Fruit fly (Drosophila melanogaster) whole organism, embryonic: ENCODE measurements around the gene CG9288.

Experiments used
- Antp ChIP-seq: fragments of 200-800 bp; sonication (Bioruptor generic); optimal IDR thresholded peaks from 3 replicates; lab custom pipeline; 2016; ENCODE audit warnings: missing biosample characterization, missing genetic modification characterization
- B-H1 ChIP-seq: fragments of 200-800 bp; sonication (Bioruptor generic); IDR thresholded peaks from 3 replicates; pipeline ENCODE4 v1.3.6; 2022; ENCODE audit warnings: missing biosample characterization, missing genetic modification characterization
- Blimp-1 ChIP-seq: fragments of 200-800 bp; sonication (Bioruptor generic); optimal IDR thresholded peaks from 3 replicates; lab custom pipeline; 2018; ENCODE audit warnings: missing biosample characterization, missing genetic modification characterization, mild to moderate bottlenecking, moderate library complexity, missing genetic modification reagents
- CG10274 ChIP-seq: fragments of 200-800 bp; sonication (Bioruptor generic); optimal IDR thresholded peaks from 3 replicates; lab custom pipeline; 2017; ENCODE audit warnings: missing biosample characterization, mild to moderate bottlenecking, missing genetic modification characterization
- CG11085 ChIP-seq: fragments of 200-800 bp; sonication (Bioruptor generic); IDR thresholded peaks from 2 replicates; pipeline ENCODE4 v1.3.6; 2022; ENCODE audit warnings: missing biosample characterization, missing genetic modification characterization
- CG13123 ChIP-seq: fragments of 200-800 bp; sonication (Bioruptor generic); optimal IDR thresholded peaks from 2 replicates; lab custom pipeline; 2016; ENCODE audit warnings: missing biosample characterization, missing genetic modification characterization
- CG14965 ChIP-seq: fragments of 200-800 bp; sonication (Bioruptor generic); optimal IDR thresholded peaks from 2 replicates; lab custom pipeline; 2016; ENCODE audit warnings: missing biosample characterization, missing genetic modification characterization, borderline replicate concordance
- CG15479 ChIP-seq: fragments of 200-800 bp; sonication (Bioruptor generic); optimal IDR thresholded peaks from 3 replicates; lab custom pipeline; 2019; ENCODE audit warnings: missing biosample characterization, mild to moderate bottlenecking, missing genetic modification characterization, moderate library complexity
- CG1647 ChIP-seq: fragments of 200-800 bp; sonication (Bioruptor generic); optimal IDR thresholded peaks from 3 replicates; lab custom pipeline; 2016; ENCODE audit warnings: missing biosample characterization, missing genetic modification characterization
- CG1832 ChIP-seq: fragments of 200-800 bp; sonication (Bioruptor generic); optimal IDR thresholded peaks from 2 replicates; lab custom pipeline; 2017; ENCODE audit warnings: missing biosample characterization, mild to moderate bottlenecking, missing genetic modification characterization, inconsistent platforms
- CG18764 ChIP-seq: fragments of 200-800 bp; sonication (Bioruptor generic); optimal IDR thresholded peaks from 3 replicates; lab custom pipeline; 2016; ENCODE audit warnings: missing biosample characterization, missing genetic modification characterization
- CG2129 ChIP-seq: fragments of 200-800 bp; sonication (Bioruptor generic); IDR thresholded peaks from 2 replicates; pipeline ENCODE4 v1.3.6; 2022; ENCODE audit warnings: missing biosample characterization, missing genetic modification characterization; ENCODE audit not compliant: partially characterized antibody
- CG2712 ChIP-seq: fragments of 200-800 bp; optimal IDR thresholded peaks from 3 replicates; lab custom pipeline; 2019; ENCODE audit warnings: missing biosample characterization, mild to moderate bottlenecking, missing genetic modification characterization, moderate library complexity
- CG3163 ChIP-seq: fragments of 200-800 bp; sonication (Bioruptor generic); optimal IDR thresholded peaks from 3 replicates; lab custom pipeline; 2016; ENCODE audit warnings: missing biosample characterization, missing genetic modification characterization
- CG4282 ChIP-seq: fragments of 200-800 bp; sonication (Bioruptor generic); optimal IDR thresholded peaks from 2 replicates; lab custom pipeline; 2016; ENCODE audit warnings: missing biosample characterization, missing genetic modification characterization
- CG4360 ChIP-seq: fragments of 200-800 bp; sonication (Bioruptor generic); IDR thresholded peaks from 2 replicates; pipeline ENCODE4 v1.3.6; 2022; ENCODE audit warnings: missing biosample characterization, missing genetic modification characterization
- CG4424 ChIP-seq: fragments of 200-800 bp; sonication (Bioruptor generic); optimal IDR thresholded peaks from 3 replicates; lab custom pipeline; 2016; ENCODE audit warnings: missing biosample characterization, missing genetic modification characterization
- CG4730 ChIP-seq: fragments of 200-800 bp; sonication (Bioruptor generic); IDR thresholded peaks from 2 replicates; pipeline ENCODE4 v1.3.6; 2022; ENCODE audit warnings: missing biosample characterization, missing genetic modification characterization
- CG4820 ChIP-seq: fragments of 200-800 bp; sonication (Bioruptor generic); optimal IDR thresholded peaks from 3 replicates; lab custom pipeline; 2016; ENCODE audit warnings: missing biosample characterization, missing genetic modification characterization
- CG7963 ChIP-seq: fragments of 200-800 bp; sonication (Bioruptor generic); IDR thresholded peaks from 3 replicates; pipeline ENCODE4 v1.3.6; 2022; ENCODE audit warnings: missing biosample characterization, missing genetic modification characterization; ENCODE audit not compliant: partially characterized antibody
- CG7987 ChIP-seq: fragments of 200-800 bp; sonication (Bioruptor generic); optimal IDR thresholded peaks from 2 replicates; lab custom pipeline; 2018; ENCODE audit warnings: missing biosample characterization, mild to moderate bottlenecking, missing genetic modification characterization, moderate library complexity
- CG8765 ChIP-seq: fragments of 200-800 bp; sonication (Bioruptor generic); IDR thresholded peaks from 2 replicates; pipeline ENCODE4 v1.3.6; 2022; ENCODE audit warnings: missing biosample characterization, missing genetic modification characterization
- CG8924 ChIP-seq: fragments of 200-800 bp; optimal IDR thresholded peaks from 3 replicates; lab custom pipeline; 2019; ENCODE audit warnings: missing biosample characterization, mild to moderate bottlenecking, missing genetic modification characterization, moderate library complexity
- CG9437 ChIP-seq: fragments of 200-800 bp; sonication (Bioruptor generic); optimal IDR thresholded peaks from 2 replicates; lab custom pipeline; 2018; ENCODE audit warnings: missing biosample characterization, mild to moderate bottlenecking, missing genetic modification characterization
- CoRest ChIP-seq: fragments of 200-800 bp; sonication (Bioruptor generic); optimal IDR thresholded peaks from 3 replicates; lab custom pipeline; 2018; ENCODE audit warnings: missing biosample characterization, mild to moderate bottlenecking, missing genetic modification characterization, moderate library complexity
- Dip2 ChIP-seq: fragments of 200-800 bp; sonication (Bioruptor generic); IDR thresholded peaks from 2 replicates; pipeline ENCODE4 v1.3.6; 2022; ENCODE audit warnings: missing biosample characterization, missing genetic modification characterization
- E2f1 ChIP-seq: fragments of 200-800 bp; sonication (Bioruptor generic); IDR thresholded peaks from 2 replicates; pipeline ENCODE4 v1.3.6; 2022; ENCODE audit warnings: missing biosample characterization, missing genetic modification characterization
- Hmr ChIP-seq: fragments of 200-800 bp; sonication (Bioruptor generic); optimal IDR thresholded peaks from 3 replicates; lab custom pipeline; 2017; ENCODE audit warnings: mild to moderate bottlenecking, missing biosample characterization, missing genetic modification reagents, missing genetic modification characterization
- Jarid2 ChIP-seq: fragments of 200-800 bp; sonication (Bioruptor generic); optimal IDR thresholded peaks from 3 replicates; lab custom pipeline; 2017; ENCODE audit warnings: mild to moderate bottlenecking, missing biosample characterization, missing genetic modification reagents, missing genetic modification characterization
- Lhr ChIP-seq: fragments of 200-800 bp; sonication (Bioruptor generic); optimal IDR thresholded peaks from 3 replicates; lab custom pipeline; 2017; ENCODE audit warnings: mild to moderate bottlenecking, missing biosample characterization, missing genetic modification reagents, missing genetic modification characterization
- Lpt ChIP-seq: fragments of >200 bp; optimal IDR thresholded peaks from 2 replicates; lab custom pipeline; 2018; ENCODE audit warnings: missing biosample characterization, missing genetic modification characterization
- Mrtf ChIP-seq: fragments of 200-800 bp; sonication (Bioruptor generic); IDR thresholded peaks from 3 replicates; pipeline ENCODE4 v1.3.6; 2022; ENCODE audit warnings: missing biosample characterization, missing genetic modification characterization
- NfI ChIP-seq: fragments of 200-800 bp; sonication (Bioruptor generic); optimal IDR thresholded peaks from 3 replicates; lab custom pipeline; 2018; ENCODE audit warnings: missing biosample characterization, mild to moderate bottlenecking, missing genetic modification characterization, moderate library complexity
- Sin3A ChIP-seq: fragments of >200 bp; optimal IDR thresholded peaks from 2 replicates; lab custom pipeline; 2018
- Taf1 ChIP-seq: fragments of 200-800 bp; sonication (Bioruptor generic); IDR thresholded peaks from 2 replicates; pipeline ENCODE4 v1.3.6; 2022; ENCODE audit warnings: missing biosample characterization, missing genetic modification characterization
- Vsx1 ChIP-seq: fragments of 200-800 bp; sonication (Bioruptor generic); optimal IDR thresholded peaks from 2 replicates; lab custom pipeline; 2017; ENCODE audit warnings: missing biosample characterization, mild to moderate bottlenecking, missing genetic modification characterization, missing genetic modification reagents
- bcd ChIP-seq: fragments of 200-800 bp; sonication (Bioruptor generic); optimal IDR thresholded peaks from 2 replicates; lab custom pipeline; 2017; ENCODE audit warnings: missing biosample characterization, mild to moderate bottlenecking, missing genetic modification characterization
- cg ChIP-seq: fragments of 200-800 bp; sonication (Bioruptor generic); optimal IDR thresholded peaks from 3 replicates; lab custom pipeline; 2019; ENCODE audit warnings: missing biosample characterization, mild to moderate bottlenecking, missing genetic modification characterization, moderate library complexity
- corto ChIP-seq: fragments of 200-800 bp; sonication (Bioruptor generic); optimal IDR thresholded peaks from 2 replicates; lab custom pipeline; 2016; ENCODE audit warnings: missing biosample characterization, mild to moderate bottlenecking, missing genetic modification characterization, moderate library complexity
- dpn ChIP-seq, 2 experiments: fragments of 200-800 bp; sonication (Bioruptor generic); optimal IDR thresholded peaks; 3 replicates each; lab custom pipeline; 2016; ENCODE audit warnings: missing biosample characterization in 2 of 2, missing genetic modification characterization in 2 of 2
- exex ChIP-seq: fragments of 200-800 bp; sonication (Bioruptor generic); optimal IDR thresholded peaks from 4 replicates; lab custom pipeline; 2018; ENCODE audit warnings: missing biosample characterization, mild to moderate bottlenecking, missing genetic modification characterization, moderate library complexity
- fd102C ChIP-seq: fragments of 200-800 bp; sonication (Bioruptor generic); optimal IDR thresholded peaks from 2 replicates; lab custom pipeline; 2018; ENCODE audit warnings: missing biosample characterization, mild to moderate bottlenecking, missing genetic modification characterization, moderate library complexity
- hth ChIP-seq: fragments of >200 bp; optimal IDR thresholded peaks from 2 replicates; lab custom pipeline; 2017; ENCODE audit warnings: inconsistent platforms
- pho ChIP-seq: fragments of 200-800 bp; sonication (Bioruptor generic); optimal IDR thresholded peaks from 2 replicates; lab custom pipeline; 2016; ENCODE audit warnings: missing biosample characterization, missing genetic modification characterization
- pnt ChIP-seq: fragments of 200-800 bp; sonication (Bioruptor generic); optimal IDR thresholded peaks from 3 replicates; lab custom pipeline; 2016; ENCODE audit warnings: missing biosample characterization, missing genetic modification characterization
- stc ChIP-seq: fragments of 200-800 bp; sonication (Bioruptor generic); IDR thresholded peaks from 2 replicates; pipeline ENCODE4 v1.3.6; 2022; ENCODE audit warnings: missing biosample characterization, missing genetic modification characterization
- twi ChIP-seq: fragments of 200-800 bp; optimal IDR thresholded peaks from 2 replicates; lab custom pipeline; 2019; ENCODE audit warnings: missing biosample characterization, mild to moderate bottlenecking, missing genetic modification characterization, moderate library complexity
- usp ChIP-seq: fragments of >200 bp; optimal IDR thresholded peaks from 2 replicates; lab custom pipeline; 2017; ENCODE audit warnings: missing biosample characterization, missing genetic modification characterization
- wdn ChIP-seq: fragments of 200-800 bp; sonication (Bioruptor generic); IDR thresholded peaks from 2 replicates; pipeline ENCODE4 v1.3.6; 2022; ENCODE audit warnings: missing biosample characterization, missing genetic modification characterization
- zfh2 ChIP-seq: fragments of 200-800 bp; sonication (Bioruptor generic); optimal IDR thresholded peaks from 2 replicates; lab custom pipeline; 2016; ENCODE audit warnings: missing biosample characterization, missing genetic modification characterization

Gene CG9288

DNA sequence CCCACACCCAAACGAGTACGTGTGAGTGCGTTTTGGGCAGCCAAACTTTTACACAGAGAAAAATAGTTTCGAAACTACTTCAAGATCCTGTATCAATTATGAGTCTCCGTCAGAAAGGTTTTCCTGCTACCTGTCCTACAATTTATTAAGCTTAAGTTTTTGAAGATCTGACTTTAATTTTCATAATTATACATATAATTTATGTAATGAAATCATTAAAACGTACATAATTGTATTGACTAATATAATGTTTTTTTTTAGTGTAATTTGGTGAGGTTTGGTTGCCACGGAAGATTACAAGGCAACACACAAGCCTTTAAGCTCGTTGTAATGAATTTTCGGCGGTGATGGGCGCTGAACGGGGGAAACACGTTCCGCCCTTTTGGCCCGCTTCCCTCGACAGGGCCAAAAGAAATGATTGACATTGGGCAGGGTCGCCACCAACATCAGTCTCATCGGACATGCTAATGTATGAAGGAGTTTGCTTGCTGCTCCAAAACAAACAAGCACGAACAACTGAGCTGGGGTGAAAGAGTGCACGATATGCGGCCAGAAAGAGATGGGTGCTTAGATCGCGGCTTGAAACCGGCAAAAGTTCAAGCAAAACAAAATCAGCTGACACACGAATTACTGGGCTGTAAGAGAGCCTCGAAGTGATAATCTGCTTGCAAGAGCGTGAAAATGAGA lies 14.7 kb downstream of the CG9288 start (continued):
- TF ChIP-seq Taf1 (GFP tag; lab: Robert Waterston, UW) = no peak
- TF ChIP-seq CG4424 (GFP tag; lab: Kevin White, UChicago) = peak; percentile 76
- TF ChIP-seq CG15479 (GFP tag; lab: Kevin White, UChicago) = no peak
- TF ChIP-seq Blimp-1 (GFP tag; lab: Kevin White, UChicago) = peak; percentile 82
- TF ChIP-seq CG2129 (GFP tag; lab: Robert Waterston, UW) = no peak
- TF ChIP-seq twi = peak; percentile 35
- no peak for TF ChIP-seq Lpt
- TF ChIP-seq CG11085 (GFP tag; lab: Robert Waterston, UW) = no peak
- no peak for TF ChIP-seq CG7963 (GFP tag; lab: Robert Waterston, UW)
- TF ChIP-seq CG14965 (GFP tag; lab: Kevin White, UChicago) = no peak
- TF ChIP-seq CG2712 = peak; percentile 85
- peak; percentile 33 for TF ChIP-seq CG18764 (GFP tag; lab: Kevin White, UChicago)
- TF ChIP-seq CG9437 (GFP tag; lab: Kevin White, UChicago) = peak; percentile 54
- TF ChIP-seq Vsx1 (GFP tag; lab: Kevin White, UChicago) = peak; percentile 11
- no peak for TF ChIP-seq CG1647
- TF ChIP-seq E2f1 = peak; percentile 25; the same call in 1 of the 2 replicates
- peak; percentile 45; the same call in 1 of the 3 replicates for TF ChIP-seq Mrtf
- TF ChIP-seq Antp (GFP tag; lab: Kevin White, UChicago) = peak; percentile 21
- no peak for TF ChIP-seq pho
- peak; percentile 31 for TF ChIP-seq NfI (GFP tag; lab: Kevin White, UChicago)
- peak; percentile 58 for TF ChIP-seq CG4820 (GFP tag; lab: Kevin White, UChicago)
- TF ChIP-seq usp (GFP tag; lab: Kevin White, UChicago) = no peak
- peak; percentile 28 for TF ChIP-seq Hmr (GFP tag; lab: Kevin White, UChicago)
- TF ChIP-seq CoRest (tag; lab: Kevin White, UChicago) = peak; percentile 74
- TF ChIP-seq wdn = no peak
- peak; percentile 64 for TF ChIP-seq Lhr (GFP tag; lab: Kevin White, UChicago)
- no peak for TF ChIP-seq CG8765 (GFP tag; lab: Robert Waterston, UW)
- TF ChIP-seq CG13123 = peak; percentile 42
- no peak for TF ChIP-seq exex (tag; lab: Kevin White, UChicago)
- peak; percentile 66 for TF ChIP-seq CG8924 (tag; lab: Kevin White, UChicago)
- TF ChIP-seq cg = no peak
- no peak for TF ChIP-seq CG3163 (GFP tag; lab: Kevin White, UChicago)
- TF ChIP-seq zfh2 = no peak
- TF ChIP-seq CG4730 (GFP tag; lab: Robert Waterston, UW) = peak; percentile 45; the same call in 1 of the 2 replicates
- no peak for TF ChIP-seq CG10274 (GFP tag; lab: Kevin White, UChicago)
- TF ChIP-seq stc (GFP tag; lab: Robert Waterston, UW) = peak; percentile 74
- no peak for TF ChIP-seq CG1832 (GFP tag; lab: Kevin White, UChicago)
- peak in 1 of 2 experiments; percentile 62 for TF ChIP-seq dpn (GFP tag; optimal IDR thresholded peaks at IDR 0.05; lab: Kevin White, UChicago)
- TF ChIP-seq CG4360 (GFP tag; lab: Robert Waterston, UW) = 0 out of 2 replicates have a peak, but pooled peaks have one; percentile 34
- no peak for TF ChIP-seq fd102C (GFP tag; lab: Kevin White, UChicago)
- TF ChIP-seq B-H1 (GFP tag; lab: Robert Waterston, UW) = peak; percentile 28; the same call in 2 of the 3 replicates
- TF ChIP-seq bcd = peak; percentile 52
- TF ChIP-seq Dip2 (GFP tag; lab: Robert Waterston, UW) = no peak
- TF ChIP-seq corto = no peak
- TF ChIP-seq hth = no peak
- TF ChIP-seq CG7987 (GFP tag; lab: Kevin White, UChicago) = no peak
- no peak for TF ChIP-seq Sin3A (lab: Kevin White, UChicago)
- peak; percentile 40 for TF ChIP-seq Jarid2 (GFP tag; lab: Kevin White, UChicago)
- peak; percentile 14 for TF ChIP-seq pnt (GFP tag; lab: Kevin White, UChicago)
- no peak for TF ChIP-seq CG4282
